Worm (Caenorhabditis elegans) whole organism, young adult: ENCODE results near the gene nhr-118.

Source experiments
- B0035.1 ChIP-seq: sonication (generic microtip); optimal IDR thresholded peaks from 2 replicates; lab custom pipeline; 2016; ENCODE audit warnings: missing genetic modification characterization, mild to moderate bottlenecking, missing compliant biosample characterization, missing genotype, missing genetic modification reagents
- F10E7.11 ChIP-seq: sonication (generic microtip); optimal IDR thresholded peaks from 2 replicates; lab custom pipeline; 2017; ENCODE audit warnings: mild to moderate bottlenecking, missing genetic modification characterization, moderate library complexity, missing compliant biosample characterization
- F33H1.4 ChIP-seq: fragments of 200-800 bp; sonication (Bioruptor generic); IDR thresholded peaks from 2 replicates; pipeline ENCODE4 v1.3.6; 2022; ENCODE audit warnings: missing genetic modification reagents, missing genetic modification characterization, missing compliant biosample characterization
- F37B4.10 ChIP-seq: fragments of 200-800 bp; sonication (Bioruptor generic); IDR thresholded peaks from 2 replicates; pipeline ENCODE4 v1.3.6; 2022; ENCODE audit warnings: missing genetic modification characterization, missing compliant biosample characterization
- F52B5.7 ChIP-seq: sonication (generic microtip); optimal IDR thresholded peaks from 2 replicates; lab custom pipeline; 2016; ENCODE audit warnings: mild to moderate bottlenecking, missing genetic modification characterization, missing compliant biosample characterization
- F55B11.4 ChIP-seq: sonication (generic microtip); optimal IDR thresholded peaks from 2 replicates; lab custom pipeline; 2016; ENCODE audit warnings: missing compliant biosample characterization, missing genetic modification characterization, borderline replicate concordance; ENCODE audit not compliant: insufficient read depth
- K12H6.12 ChIP-seq: fragments of 200-800 bp; sonication (Bioruptor generic); optimal IDR thresholded peaks from 2 replicates; lab custom pipeline; 2018; ENCODE audit warnings: mild to moderate bottlenecking, missing genetic modification characterization, missing compliant biosample characterization
- Y67H2A.10 ChIP-seq: fragments of 200-800 bp; sonication (Bioruptor generic); conservative IDR thresholded peaks from 2 replicates; pipeline ENCODE4 v1.3.6; 2022; ENCODE audit warnings: missing genetic modification reagents, missing genetic modification characterization, missing compliant biosample characterization
- Y79H2A.3 ChIP-seq: fragments of 200-800 bp; sonication (Bioruptor generic); conservative IDR thresholded peaks from 2 replicates; pipeline ENCODE4 v1.3.6; 2022; ENCODE audit warnings: missing genetic modification reagents, missing genetic modification characterization, missing compliant biosample characterization
- bed-2 ChIP-seq: fragments of 200-800 bp; sonication (Bioruptor generic); IDR thresholded peaks from 2 replicates; pipeline ENCODE4 v1.3.6; 2022; ENCODE audit warnings: missing genetic modification reagents, missing genetic modification characterization, missing compliant biosample characterization
- cebp-2 ChIP-seq: fragments of 200-800 bp; sonication (Bioruptor generic); IDR thresholded peaks from 2 replicates; pipeline ENCODE4 v1.3.6; 2022; ENCODE audit warnings: missing genetic modification characterization, missing compliant biosample characterization
- ceh-27 ChIP-seq: fragments of 200-800 bp; sonication (Bioruptor generic); optimal IDR thresholded peaks from 2 replicates; lab custom pipeline; 2018; ENCODE audit warnings: mild to moderate bottlenecking, missing genetic modification characterization, moderate library complexity, missing compliant biosample characterization
- ceh-58 ChIP-seq: fragments of 200-800 bp; sonication (Bioruptor generic); IDR thresholded peaks from 2 replicates; pipeline ENCODE4 v1.3.6; 2022; ENCODE audit warnings: missing genetic modification characterization, missing compliant biosample characterization
- ceh-79 ChIP-seq: sonication (generic microtip); optimal IDR thresholded peaks from 2 replicates; lab custom pipeline; 2017; ENCODE audit warnings: mild to moderate bottlenecking, missing genetic modification characterization, missing compliant biosample characterization
- ceh-91 ChIP-seq: fragments of 200-800 bp; sonication (Bioruptor generic); IDR thresholded peaks from 2 replicates; pipeline ENCODE4 v1.3.6; 2022; ENCODE audit warnings: missing genetic modification reagents, missing genetic modification characterization, missing compliant biosample characterization
- dpl-1 ChIP-seq: fragments of 150-350 bp; optimal IDR thresholded peaks from 2 replicates; lab custom pipeline; 2014; ENCODE audit warnings: missing biosample characterization, missing genetic modification reagents, missing genetic modification characterization
- egl-18 ChIP-seq: fragments of 200-800 bp; sonication (Bioruptor generic); IDR thresholded peaks from 2 replicates; pipeline ENCODE4 v1.3.6; 2022; ENCODE audit warnings: missing genetic modification reagents, missing genetic modification characterization, missing compliant biosample characterization
- egrh-3 ChIP-seq: fragments of 200-800 bp; sonication (Bioruptor generic); IDR thresholded peaks from 2 replicates; pipeline ENCODE4 v1.3.6; 2022; ENCODE audit warnings: missing genetic modification reagents, missing genetic modification characterization, missing compliant biosample characterization
- hmg-20 ChIP-seq: fragments of 200-800 bp; sonication (Bioruptor generic); IDR thresholded peaks from 2 replicates; pipeline ENCODE4 v1.3.6; 2022; ENCODE audit warnings: missing genetic modification reagents, missing genetic modification characterization, missing compliant biosample characterization
- let-607 ChIP-seq, 2 experiments: fragments of 200-800 bp in 1 of 2; sonication (Bioruptor generic) in 1 of 2; sonication (generic microtip) in 1 of 2; optimal IDR thresholded peaks; 2 replicates each; lab custom pipeline; 2016 to 2018; ENCODE audit warnings: mild to moderate bottlenecking in 2 of 2, missing compliant biosample characterization in 2 of 2, missing genetic modification characterization in 2 of 2, moderate library complexity in 2 of 2, missing genotype in 1 of 2
- lin-26 ChIP-seq: fragments of 200-800 bp; sonication (Bioruptor generic); IDR thresholded peaks from 2 replicates; pipeline ENCODE4 v1.3.6; 2022; ENCODE audit warnings: missing genetic modification reagents, missing genetic modification characterization, missing compliant biosample characterization
- lin-35 ChIP-seq, 3 experiments: fragments of 150-350 bp in 2 of 3; sonication (generic microtip) in 1 of 3; optimal IDR thresholded peaks; 2 replicates each; lab custom pipeline; 2014 to 2018; ENCODE audit warnings: missing biosample characterization in 3 of 3, missing genetic modification characterization in 3 of 3, missing genetic modification reagents in 3 of 3
- lin-54 ChIP-seq: fragments of 200-800 bp; sonication (Bioruptor generic); optimal IDR thresholded peaks from 2 replicates; lab custom pipeline; 2018; ENCODE audit warnings: mild to moderate bottlenecking, missing genetic modification characterization, missing compliant biosample characterization
- lsy-27 ChIP-seq: sonication (generic microtip); optimal IDR thresholded peaks from 2 replicates; lab custom pipeline; 2017; ENCODE audit warnings: missing genetic modification characterization, mild to moderate bottlenecking, missing compliant biosample characterization, antibody characterized with exemption, missing genotype, borderline replicate concordance; ENCODE audit not compliant: insufficient read depth
- madf-3 ChIP-seq: fragments of 200-800 bp; sonication (Bioruptor generic); IDR thresholded peaks from 2 replicates; pipeline ENCODE4 v1.3.6; 2022; ENCODE audit warnings: missing genetic modification reagents, missing genetic modification characterization, missing compliant biosample characterization
- madf-8 ChIP-seq: fragments of 200-800 bp; sonication (Bioruptor generic); conservative IDR thresholded peaks from 2 replicates; pipeline ENCODE4 v1.3.6; 2022; ENCODE audit warnings: missing genetic modification reagents, missing genetic modification characterization, missing compliant biosample characterization
- mel-28 ChIP-seq: sonication (generic microtip); optimal IDR thresholded peaks from 2 replicates; lab custom pipeline; 2016; ENCODE audit warnings: borderline replicate concordance, mild to moderate bottlenecking, missing genetic modification characterization, missing compliant biosample characterization
- mes-4 ChIP-seq: sonication (generic microtip); optimal IDR thresholded peaks from 2 replicates; lab custom pipeline; 2016; ENCODE audit warnings: missing genotype, missing genetic modification characterization, missing compliant biosample characterization
- nfyb-1 ChIP-seq: fragments of 200-800 bp; sonication (Bioruptor generic); IDR thresholded peaks from 2 replicates; pipeline ENCODE4 v1.3.6; 2022; ENCODE audit warnings: missing genetic modification reagents, missing genetic modification characterization, missing compliant biosample characterization
- nhr-80 ChIP-seq: sonication (generic microtip); optimal IDR thresholded peaks from 2 replicates; lab custom pipeline; 2016; ENCODE audit warnings: missing genetic modification characterization, missing compliant biosample characterization
- pbrm-1 ChIP-seq: fragments of 200-800 bp; sonication (Bioruptor generic); IDR thresholded peaks from 2 replicates; pipeline ENCODE4 v1.3.6; 2022; ENCODE audit warnings: missing genetic modification reagents, missing genetic modification characterization, missing compliant biosample characterization
- rpc-1 ChIP-seq, 2 experiments: fragments of 150-350 bp in 1 of 2; sonication (generic microtip) in 1 of 2; optimal IDR thresholded peaks; 2 replicates each; lab custom pipeline; 2014 to 2018; ENCODE audit warnings: missing biosample characterization in 1 of 2, missing genetic modification characterization in 1 of 2, missing genetic modification reagents in 1 of 2, missing genotype in 1 of 2
- sea-2 ChIP-seq: fragments of 200-800 bp; sonication (Bioruptor generic); IDR thresholded peaks from 2 replicates; pipeline ENCODE4 v1.3.6; 2022; ENCODE audit warnings: missing genetic modification characterization, missing compliant biosample characterization
- snpc-1.1 ChIP-seq: sonication (generic microtip); optimal IDR thresholded peaks from 2 replicates; lab custom pipeline; 2017; ENCODE audit warnings: missing genetic modification characterization, mild to moderate bottlenecking, missing compliant biosample characterization, antibody characterized with exemption, moderate library complexity, missing genotype, missing genetic modification reagents; ENCODE audit not compliant: insufficient read depth
- snpc-3.4 ChIP-seq: sonication (generic microtip); optimal IDR thresholded peaks from 2 replicates; lab custom pipeline; 2017; ENCODE audit warnings: missing genetic modification characterization, mild to moderate bottlenecking, missing compliant biosample characterization, antibody characterized with exemption, moderate library complexity, missing genotype, missing genetic modification reagents
- somi-1 ChIP-seq: fragments of 200-800 bp; sonication (Bioruptor generic); optimal IDR thresholded peaks from 2 replicates; lab custom pipeline; 2018; ENCODE audit warnings: mild to moderate bottlenecking, missing genetic modification characterization, missing compliant biosample characterization
- tbx-9 ChIP-seq: sonication (generic microtip); optimal IDR thresholded peaks from 2 replicates; lab custom pipeline; 2016; ENCODE audit warnings: borderline replicate concordance, missing genetic modification characterization, inconsistent platforms, missing compliant biosample characterization
- zfh-2 ChIP-seq: fragments of 200-800 bp; sonication (Bioruptor generic); conservative IDR thresholded peaks from 2 replicates; pipeline ENCODE4 v1.3.6; 2022; ENCODE audit warnings: missing genetic modification reagents, missing genetic modification characterization, missing compliant biosample characterization
- ztf-25 ChIP-seq: fragments of 200-800 bp; sonication (Bioruptor generic); IDR thresholded peaks from 2 replicates; pipeline ENCODE4 v1.3.6; 2022; ENCODE audit warnings: missing genetic modification reagents, missing genetic modification characterization, missing compliant biosample characterization
- ztf-28 ChIP-seq: fragments of 200-800 bp; sonication (Bioruptor generic); IDR thresholded peaks from 2 replicates; pipeline ENCODE4 v1.3.6; 2022; ENCODE audit warnings: missing genetic modification reagents, missing genetic modification characterization, missing compliant biosample characterization
- ztf-6 ChIP-seq: fragments of 200-800 bp; sonication (Bioruptor generic); IDR thresholded peaks from 2 replicates; pipeline ENCODE4 v1.3.6; 2022; ENCODE audit warnings: missing genetic modification reagents, missing genetic modification characterization, missing compliant biosample characterization

nhr-118 gene

DNA sequence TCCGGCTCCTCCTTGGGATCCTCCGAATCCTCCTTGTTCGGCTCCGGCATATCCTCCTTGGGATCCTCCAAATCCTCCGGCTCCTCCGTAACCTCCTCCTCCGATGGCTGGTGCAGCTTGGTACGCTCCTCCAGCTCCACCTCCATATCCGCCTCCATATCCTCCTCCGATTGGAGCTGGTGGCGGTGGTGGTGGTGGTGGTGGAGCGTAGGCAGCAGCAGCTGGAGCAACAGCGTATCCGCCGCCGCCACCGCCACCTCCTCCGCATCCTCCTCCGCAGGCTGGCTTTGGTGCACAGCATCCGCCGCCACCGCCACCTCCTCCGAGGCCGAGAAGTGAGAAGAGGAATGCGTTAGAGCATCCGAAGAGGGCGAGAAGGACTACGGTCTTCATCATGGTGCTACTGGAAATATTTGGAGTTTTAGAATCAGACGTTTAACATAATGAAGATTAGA is 25.2 kb downstream of the nhr-118 start, which contains the start of gene Y47D7A.15:
Gene Y47D7A.15 (minus strand): TSS at position 405 of the 455 bp plus-strand sequence.
- TF ChIP-seq bed-2 (GFP tag; lab: Robert Waterston, UW), result no peak
- TF ChIP-seq dpl-1, result no peak
- TF ChIP-seq snpc-3.4 (tag; lab: Kevin White, UChicago), result no peak
- no peak for TF ChIP-seq lin-54
- TF ChIP-seq cebp-2 (GFP tag; lab: Robert Waterston, UW), result no peak
- 0 out of 2 replicates have a peak, but pooled peaks have one; percentile 49 for TF ChIP-seq ztf-25
- TF ChIP-seq somi-1, result no peak
- no peak for TF ChIP-seq sea-2 (GFP tag; lab: Robert Waterston, UW)
- no peak for TF ChIP-seq B0035.1
- no peak for TF ChIP-seq rpc-1 (optimal IDR thresholded peaks at IDR 0.05; lab: Kevin White, UChicago)
- no peak for TF ChIP-seq rpc-1 (tag; optimal IDR thresholded peaks at IDR 0.05; lab: Kevin White, UChicago)
- TF ChIP-seq ztf-28 (GFP tag; lab: Robert Waterston, UW), result no peak
- TF ChIP-seq F37B4.10 (GFP tag; lab: Robert Waterston, UW), result 0 out of 2 replicates have a peak, but pooled peaks have one; percentile 28
- no peak for TF ChIP-seq F55B11.4 (tag; lab: Kevin White, UChicago)
- no peak for TF ChIP-seq lin-35 (GFP tag; optimal IDR thresholded peaks at IDR 0.05; lab: Kevin White, UChicago)
- no peak for TF ChIP-seq lsy-27
- TF ChIP-seq lin-26 (GFP tag; lab: Robert Waterston, UW), result no peak
- TF ChIP-seq egrh-3 (GFP tag; lab: Robert Waterston, UW), result peak; percentile 95
- TF ChIP-seq pbrm-1, result no peak
- no peak for TF ChIP-seq nhr-80 (tag; lab: Kevin White, UChicago)
- TF ChIP-seq mes-4 (tag; lab: Kevin White, UChicago), result no peak
- TF ChIP-seq ceh-27 (GFP tag; lab: Kevin White, UChicago), result no peak
- no peak for TF ChIP-seq ztf-6 (GFP tag; lab: Robert Waterston, UW)
- TF ChIP-seq K12H6.12 (tag; lab: Kevin White, UChicago), result no peak
- TF ChIP-seq madf-3, result peak; percentile 64; the same call in 1 of the 2 replicates
- no peak for TF ChIP-seq snpc-1.1 (tag; lab: Kevin White, UChicago)
- TF ChIP-seq ceh-58 (GFP tag; lab: Robert Waterston, UW), result no peak
- TF ChIP-seq egl-18, result no peak
- no peak for TF ChIP-seq hmg-20
- TF ChIP-seq let-607 (tag; optimal IDR thresholded peaks at IDR 0.05; lab: Kevin White, UChicago), result no peak
- no peak for TF ChIP-seq Y67H2A.10 (GFP tag; lab: Robert Waterston, UW)
- TF ChIP-seq madf-8 (GFP tag; lab: Robert Waterston, UW), result no peak
- no peak for TF ChIP-seq mel-28 (tag; lab: Kevin White, UChicago)
- TF ChIP-seq F10E7.11 (tag; lab: Kevin White, UChicago), result no peak
- TF ChIP-seq zfh-2 (GFP tag; lab: Robert Waterston, UW), result peak; percentile 85
- TF ChIP-seq Y79H2A.3, result no peak
- TF ChIP-seq tbx-9 (tag; lab: Kevin White, UChicago), result no peak
- TF ChIP-seq, all 124 proteins: peak for 5

DNA sequence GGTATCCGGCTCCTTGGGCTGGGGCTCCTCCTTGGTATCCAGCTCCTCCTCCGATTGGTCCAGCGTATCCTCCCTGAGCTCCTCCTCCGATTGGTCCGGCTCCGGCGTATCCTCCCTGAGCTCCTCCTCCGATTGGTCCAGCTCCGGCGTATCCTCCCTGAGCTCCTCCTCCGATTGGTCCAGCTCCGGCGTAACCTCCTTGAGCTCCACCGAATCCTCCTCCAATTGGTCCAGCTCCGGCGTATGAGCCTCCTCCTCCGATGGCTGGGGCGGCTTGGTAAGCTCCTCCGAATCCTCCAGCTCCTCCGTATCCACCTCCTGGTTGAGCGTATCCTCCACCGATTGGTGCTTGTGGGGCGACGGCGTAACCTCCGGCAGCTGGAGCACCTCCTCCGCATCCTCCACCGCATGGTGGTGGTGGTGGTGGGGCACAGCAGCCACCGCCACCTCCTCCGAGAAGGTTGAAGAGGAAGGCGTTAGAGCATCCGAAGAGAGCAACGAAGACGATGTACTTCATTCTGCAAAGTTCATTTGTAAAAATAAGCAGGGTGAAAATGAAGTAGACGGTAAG is 27.9 kb downstream of the nhr-118 start, which contains the start of gene Y47D7A.13:
Gene Y47D7A.13 (minus strand): TSS at position 517 of the 571 bp plus-strand sequence.
- TF ChIP-seq ceh-91 (GFP tag; lab: Robert Waterston, UW) (no peak), snpc-3.4 (tag; lab: Kevin White, UChicago) (no peak), B0035.1 (no peak), F52B5.7 (tag; lab: Kevin White, UChicago) (no peak), F33H1.4 (GFP tag; lab: Robert Waterston, UW) (0 out of 2 replicates have a peak, but pooled peaks have one; percentile 24), egrh-3 (GFP tag; lab: Robert Waterston, UW) (peak; percentile 93), ceh-79 (tag; lab: Kevin White, UChicago) (peak; percentile 22), nfyb-1 (GFP tag; lab: Robert Waterston, UW) (no peak), zfh-2 (GFP tag; lab: Robert Waterston, UW) (peak; percentile 70)
